Fruit fly (Drosophila melanogaster) Kc167 (cell line): ENCODE data around the gene CG42369.

Experiments used
- psq ChIP-seq: fragments of >200 bp; optimal IDR thresholded peaks from 2 replicates; lab custom pipeline; 2017; ENCODE audit warnings: missing external identifiers
- ttk ChIP-seq: sonication (Bioruptor generic); optimal IDR thresholded peaks from 2 replicates; lab custom pipeline; 2017; ENCODE audit warnings: missing external identifiers

dm6 chr2L:6411953-6412352 is 14.9 kb upstream of the CG42369 start, which contains the start of gene CG13982:
- TF ChIP-seq ttk (lab: Kevin White, UChicago) (no peak), psq (no peak)
